Worm (Caenorhabditis elegans): ENCODE measurements around the gene srsx-25.

DNA sequence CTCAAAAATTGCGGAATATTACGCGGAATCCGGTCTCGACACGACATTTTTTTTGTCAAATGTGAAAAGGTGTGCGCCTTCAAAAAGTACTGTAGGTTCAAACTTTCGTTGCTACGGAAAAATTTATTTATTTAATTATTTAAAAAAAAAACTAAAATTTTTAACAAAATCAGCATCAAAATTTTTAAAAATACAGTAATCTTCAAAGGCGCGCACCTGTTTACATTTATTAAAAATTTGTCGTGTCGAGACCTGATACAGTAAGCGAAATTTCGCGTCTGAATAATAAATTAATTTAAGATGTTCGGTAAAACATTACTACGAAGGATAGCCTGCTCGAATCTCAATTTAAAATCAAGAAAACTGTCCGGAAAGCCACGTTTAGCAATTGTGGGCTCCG, 6.7 kb downstream of the srsx-25 start, which contains the start of gene Y62E10A.6:
- TF ChIP-seq aly-2 (tag; optimal IDR thresholded peaks at IDR 0.05), result no peak
- no peak for TF ChIP-seq nhr-23 (tag; optimal IDR thresholded peaks at IDR 0.05)
- no peak for TF ChIP-seq fos-1 (tag; optimal IDR thresholded peaks at IDR 0.05)
- TF ChIP-seq zag-1 (tag; optimal IDR thresholded peaks at IDR 0.05), result no peak

Measured in whole organism, L2 larva.